Worm (Caenorhabditis elegans) whole organism, late embryonic: ENCODE data around the gene klf-3.

ENCODE experiments used
- C38D4.7 ChIP-seq: fragments of 200-800 bp; sonication (Bioruptor generic); optimal IDR thresholded peaks from 2 replicates; lab custom pipeline; 2018; ENCODE audit warnings: mild to moderate bottlenecking, missing genetic modification characterization, moderate library complexity, missing compliant biosample characterization
- K02D7.2 ChIP-seq: sonication (generic microtip); optimal IDR thresholded peaks from 2 replicates; lab custom pipeline; 2017; ENCODE audit warnings: mild to moderate bottlenecking, missing genetic modification characterization, missing compliant biosample characterization
- ama-1 ChIP-seq: fragments of 150-350 bp; optimal IDR thresholded peaks from 2 replicates; lab custom pipeline; 2014
- fax-1 ChIP-seq: sonication (generic microtip); optimal IDR thresholded peaks from 2 replicates; lab custom pipeline; 2016; ENCODE audit warnings: missing genotype, missing genetic modification characterization, missing compliant biosample characterization
- hlh-15 ChIP-seq: sonication (generic microtip); optimal IDR thresholded peaks from 2 replicates; lab custom pipeline; 2016; ENCODE audit warnings: missing genetic modification characterization, missing compliant biosample characterization
- hlh-8 ChIP-seq: sonication (generic microtip); optimal IDR thresholded peaks from 2 replicates; lab custom pipeline; 2016; ENCODE audit warnings: missing genotype, missing genetic modification characterization, missing compliant biosample characterization
- nhr-11 ChIP-seq: fragments of 150-350 bp; optimal IDR thresholded peaks from 2 replicates; lab custom pipeline; 2014; ENCODE audit warnings: missing biosample characterization, missing genetic modification characterization
- pha-4 ChIP-seq: fragments of 150-350 bp; optimal IDR thresholded peaks from 2 replicates; lab custom pipeline; 2018; ENCODE audit warnings: missing biosample characterization, missing genetic modification reagents, missing genetic modification characterization
- rnt-1 ChIP-seq: sonication (generic microtip); optimal IDR thresholded peaks from 2 replicates; lab custom pipeline; 2016; ENCODE audit warnings: missing genetic modification characterization, missing compliant biosample characterization

- no peak for TF ChIP-seq hlh-15 (tag; lab: Kevin White, UChicago)
- TF ChIP-seq hlh-8 (tag; lab: Kevin White, UChicago): no peak
- no peak for TF ChIP-seq C38D4.7 (GFP tag; lab: Kevin White, UChicago)
- TF ChIP-seq fax-1 (tag; lab: Kevin White, UChicago): no peak
- no peak for TF ChIP-seq pha-4 (tag; lab: Kevin White, UChicago)
- TF ChIP-seq ama-1 (lab: Kevin White, UChicago): no peak
- no peak for TF ChIP-seq K02D7.2 (tag; lab: Kevin White, UChicago)
- TF ChIP-seq rnt-1 (tag; lab: Kevin White, UChicago): no peak
- no peak for TF ChIP-seq nhr-11 (tag; lab: Kevin White, UChicago)
Observed at ce11 chrII:6575647-6576046, 41.0 kb upstream of the klf-3 start, which contains the start of gene sra-29.
